Worm (Caenorhabditis elegans) whole organism, young adult: Measurements from ENCODE around the gene Y69A2AR.28.

Experiments
- F33H1.4 ChIP-seq: fragments of 200-800 bp; sonication (Bioruptor generic); IDR thresholded peaks from 2 replicates; pipeline ENCODE4 v1.3.6; 2022; ENCODE audit warnings: missing genetic modification reagents, missing genetic modification characterization, missing compliant biosample characterization
- F39B2.1 ChIP-seq: fragments of 200-800 bp; sonication (Bioruptor generic); IDR thresholded peaks from 2 replicates; pipeline ENCODE4 v1.3.6; 2022; ENCODE audit warnings: missing genetic modification reagents, missing genetic modification characterization, missing compliant biosample characterization
- F49E8.2 ChIP-seq: sonication (generic microtip); optimal IDR thresholded peaks from 3 replicates; lab custom pipeline; 2017; ENCODE audit warnings: missing genetic modification characterization, mild to moderate bottlenecking, missing compliant biosample characterization, antibody characterized with exemption, moderate library complexity; ENCODE audit not compliant: insufficient read depth
- T07F8.4 ChIP-seq: sonication (generic microtip); optimal IDR thresholded peaks from 2 replicates; lab custom pipeline; 2016; ENCODE audit warnings: mild to moderate bottlenecking, missing genetic modification characterization, moderate library complexity, missing compliant biosample characterization
- Y56A3A.18 ChIP-seq: fragments of 200-800 bp; sonication (Bioruptor generic); IDR thresholded peaks from 2 replicates; pipeline ENCODE4 v1.3.6; 2022; ENCODE audit warnings: missing genetic modification reagents, missing genetic modification characterization, missing compliant biosample characterization
- Y79H2A.3 ChIP-seq: fragments of 200-800 bp; sonication (Bioruptor generic); conservative IDR thresholded peaks from 2 replicates; pipeline ENCODE4 v1.3.6; 2022; ENCODE audit warnings: missing genetic modification reagents, missing genetic modification characterization, missing compliant biosample characterization
- Y95B8A.8 ChIP-seq: fragments of 200-800 bp; sonication (Bioruptor generic); IDR thresholded peaks from 2 replicates; pipeline ENCODE4 v1.3.6; 2022; ENCODE audit warnings: missing genetic modification reagents, missing genetic modification characterization, missing compliant biosample characterization
- ama-1 ChIP-seq, 3 experiments: fragments of 150-350 bp in 1 of 3; sonication (generic microtip) in 2 of 3; optimal IDR thresholded peaks; 2 replicates each; lab custom pipeline; 2014 to 2018; ENCODE audit warnings: missing biosample characterization in 2 of 3, missing genetic modification characterization in 2 of 3, missing genetic modification reagents in 2 of 3
- aptf-3 ChIP-seq: fragments of 200-800 bp; sonication (Bioruptor generic); IDR thresholded peaks from 2 replicates; pipeline ENCODE4 v1.3.6; 2022; ENCODE audit warnings: missing genetic modification characterization, missing compliant biosample characterization
- athp-1 ChIP-seq: sonication (generic microtip); optimal IDR thresholded peaks from 2 replicates; lab custom pipeline; 2017; ENCODE audit warnings: mild to moderate bottlenecking, missing genetic modification characterization, missing compliant biosample characterization
- attf-3 ChIP-seq: fragments of 200-800 bp; sonication (Bioruptor generic); conservative IDR thresholded peaks from 2 replicates; pipeline ENCODE4 v1.3.6; 2022; ENCODE audit warnings: missing genetic modification reagents, missing genetic modification characterization, missing compliant biosample characterization
- attf-5 ChIP-seq: fragments of 200-800 bp; sonication (Bioruptor generic); optimal IDR thresholded peaks from 2 replicates; lab custom pipeline; 2018; ENCODE audit warnings: mild to moderate bottlenecking, missing genetic modification characterization, missing compliant biosample characterization
- attf-6 ChIP-seq: fragments of 200-800 bp; sonication (Bioruptor generic); IDR thresholded peaks from 2 replicates; pipeline ENCODE4 v1.3.6; 2022; ENCODE audit warnings: missing genetic modification reagents, missing genetic modification characterization, missing compliant biosample characterization
- cebp-2 ChIP-seq: fragments of 200-800 bp; sonication (Bioruptor generic); IDR thresholded peaks from 2 replicates; pipeline ENCODE4 v1.3.6; 2022; ENCODE audit warnings: missing genetic modification characterization, missing compliant biosample characterization
- ceh-27 ChIP-seq: fragments of 200-800 bp; sonication (Bioruptor generic); optimal IDR thresholded peaks from 2 replicates; lab custom pipeline; 2018; ENCODE audit warnings: mild to moderate bottlenecking, missing genetic modification characterization, moderate library complexity, missing compliant biosample characterization
- ceh-40 ChIP-seq: fragments of 200-800 bp; sonication (Bioruptor generic); IDR thresholded peaks from 2 replicates; pipeline ENCODE4 v1.3.6; 2022; ENCODE audit warnings: missing genetic modification characterization, missing compliant biosample characterization
- ceh-58 ChIP-seq: fragments of 200-800 bp; sonication (Bioruptor generic); IDR thresholded peaks from 2 replicates; pipeline ENCODE4 v1.3.6; 2022; ENCODE audit warnings: missing genetic modification characterization, missing compliant biosample characterization
- ceh-79 ChIP-seq: sonication (generic microtip); optimal IDR thresholded peaks from 2 replicates; lab custom pipeline; 2017; ENCODE audit warnings: mild to moderate bottlenecking, missing genetic modification characterization, missing compliant biosample characterization
- dox-1 ChIP-seq: fragments of 200-800 bp; sonication (Bioruptor generic); IDR thresholded peaks from 2 replicates; pipeline ENCODE4 v1.3.6; 2022; ENCODE audit warnings: missing genetic modification reagents, missing genetic modification characterization, missing compliant biosample characterization
- dpff-1 ChIP-seq: sonication (generic microtip); optimal IDR thresholded peaks from 2 replicates; lab custom pipeline; 2017; ENCODE audit warnings: mild to moderate bottlenecking, missing genetic modification characterization, missing compliant biosample characterization
- efl-1 ChIP-seq: fragments of 150-350 bp; optimal IDR thresholded peaks from 2 replicates; lab custom pipeline; 2014; ENCODE audit warnings: missing biosample characterization, missing genetic modification reagents, missing genetic modification characterization
- egl-18 ChIP-seq: fragments of 200-800 bp; sonication (Bioruptor generic); IDR thresholded peaks from 2 replicates; pipeline ENCODE4 v1.3.6; 2022; ENCODE audit warnings: missing genetic modification reagents, missing genetic modification characterization, missing compliant biosample characterization
- ekl-4 ChIP-seq: fragments of 200-800 bp; sonication (Bioruptor generic); IDR thresholded peaks from 2 replicates; pipeline ENCODE4 v1.3.6; 2022; ENCODE audit warnings: missing genetic modification reagents, missing genetic modification characterization, missing compliant biosample characterization
- fkh-3 ChIP-seq: sonication (generic microtip); optimal IDR thresholded peaks from 2 replicates; lab custom pipeline; 2016; ENCODE audit warnings: mild to moderate bottlenecking, missing genetic modification characterization, missing compliant biosample characterization
- hlh-12 ChIP-seq: sonication (generic microtip); optimal IDR thresholded peaks from 2 replicates; lab custom pipeline; 2016; ENCODE audit warnings: missing genetic modification characterization, missing compliant biosample characterization
- lag-1 ChIP-seq: fragments of 200-800 bp; sonication (Bioruptor generic); IDR thresholded peaks from 2 replicates; pipeline ENCODE4 v1.3.6; 2022; ENCODE audit warnings: missing genetic modification reagents, missing genetic modification characterization, missing compliant biosample characterization
- let-607 ChIP-seq, 2 experiments: fragments of 200-800 bp in 1 of 2; sonication (Bioruptor generic) in 1 of 2; sonication (generic microtip) in 1 of 2; optimal IDR thresholded peaks; 2 replicates each; lab custom pipeline; 2016 to 2018; ENCODE audit warnings: mild to moderate bottlenecking in 2 of 2, missing compliant biosample characterization in 2 of 2, missing genetic modification characterization in 2 of 2, moderate library complexity in 2 of 2, missing genotype in 1 of 2
- lsl-1 ChIP-seq: fragments of 200-800 bp; sonication (Bioruptor generic); optimal IDR thresholded peaks from 2 replicates; lab custom pipeline; 2018; ENCODE audit warnings: mild to moderate bottlenecking, missing genetic modification characterization, moderate library complexity, missing compliant biosample characterization
- lsy-27 ChIP-seq: sonication (generic microtip); optimal IDR thresholded peaks from 2 replicates; lab custom pipeline; 2017; ENCODE audit warnings: missing genetic modification characterization, mild to moderate bottlenecking, missing compliant biosample characterization, antibody characterized with exemption, missing genotype, borderline replicate concordance; ENCODE audit not compliant: insufficient read depth
- madf-10 ChIP-seq: sonication (generic microtip); optimal IDR thresholded peaks from 2 replicates; lab custom pipeline; 2016; ENCODE audit warnings: mild to moderate bottlenecking, missing genetic modification characterization, missing compliant biosample characterization
- madf-3 ChIP-seq: fragments of 200-800 bp; sonication (Bioruptor generic); IDR thresholded peaks from 2 replicates; pipeline ENCODE4 v1.3.6; 2022; ENCODE audit warnings: missing genetic modification reagents, missing genetic modification characterization, missing compliant biosample characterization
- mcd-1 ChIP-seq: fragments of 200-800 bp; sonication (Bioruptor generic); IDR thresholded peaks from 2 replicates; pipeline ENCODE4 v1.3.6; 2022; ENCODE audit warnings: missing genetic modification reagents, missing genetic modification characterization, missing compliant biosample characterization
- mxl-1 ChIP-seq: sonication (generic microtip); optimal IDR thresholded peaks from 2 replicates; lab custom pipeline; 2016; ENCODE audit warnings: missing genetic modification characterization, missing compliant biosample characterization
- nfyb-1 ChIP-seq: fragments of 200-800 bp; sonication (Bioruptor generic); IDR thresholded peaks from 2 replicates; pipeline ENCODE4 v1.3.6; 2022; ENCODE audit warnings: missing genetic modification reagents, missing genetic modification characterization, missing compliant biosample characterization
- nhr-120 ChIP-seq: fragments of 200-800 bp; sonication (Bioruptor generic); IDR thresholded peaks from 2 replicates; pipeline ENCODE4 v1.3.6; 2022; ENCODE audit warnings: missing genetic modification characterization, missing compliant biosample characterization
- nhr-80 ChIP-seq: sonication (generic microtip); optimal IDR thresholded peaks from 2 replicates; lab custom pipeline; 2016; ENCODE audit warnings: missing genetic modification characterization, missing compliant biosample characterization
- nhr-90 ChIP-seq: sonication (generic microtip); optimal IDR thresholded peaks from 2 replicates; lab custom pipeline; 2016; ENCODE audit warnings: missing genotype, mild to moderate bottlenecking, missing genetic modification characterization, missing compliant biosample characterization
- pbrm-1 ChIP-seq: fragments of 200-800 bp; sonication (Bioruptor generic); IDR thresholded peaks from 2 replicates; pipeline ENCODE4 v1.3.6; 2022; ENCODE audit warnings: missing genetic modification reagents, missing genetic modification characterization, missing compliant biosample characterization
- pha-4 ChIP-seq: fragments of 150-350 bp; sonication (generic microtip); optimal IDR thresholded peaks from 2 replicates; lab custom pipeline; 2014; ENCODE audit warnings: missing biosample characterization, missing genetic modification reagents, missing genetic modification characterization
- repo-1 ChIP-seq: sonication (generic microtip); optimal IDR thresholded peaks from 2 replicates; lab custom pipeline; 2017; ENCODE audit warnings: mild to moderate bottlenecking, missing genetic modification characterization, missing compliant biosample characterization
- sea-2 ChIP-seq: fragments of 200-800 bp; sonication (Bioruptor generic); IDR thresholded peaks from 2 replicates; pipeline ENCODE4 v1.3.6; 2022; ENCODE audit warnings: missing genetic modification characterization, missing compliant biosample characterization
- snpc-1.3 ChIP-seq: sonication (generic microtip); optimal IDR thresholded peaks from 2 replicates; lab custom pipeline; 2017; ENCODE audit warnings: missing genetic modification characterization, mild to moderate bottlenecking, missing compliant biosample characterization, antibody characterized with exemption, moderate library complexity, missing genotype, missing genetic modification reagents; ENCODE audit not compliant: insufficient read depth
- snpc-3.4 ChIP-seq: sonication (generic microtip); optimal IDR thresholded peaks from 2 replicates; lab custom pipeline; 2017; ENCODE audit warnings: missing genetic modification characterization, mild to moderate bottlenecking, missing compliant biosample characterization, antibody characterized with exemption, moderate library complexity, missing genotype, missing genetic modification reagents
- somi-1 ChIP-seq: fragments of 200-800 bp; sonication (Bioruptor generic); optimal IDR thresholded peaks from 2 replicates; lab custom pipeline; 2018; ENCODE audit warnings: mild to moderate bottlenecking, missing genetic modification characterization, missing compliant biosample characterization
- tbp1 ChIP-seq: fragments of 200-800 bp; sonication (Bioruptor generic); optimal IDR thresholded peaks from 2 replicates; lab custom pipeline; 2018; ENCODE audit warnings: mild to moderate bottlenecking, missing genetic modification characterization, missing compliant biosample characterization
- tlf-1 ChIP-seq: fragments of 200-800 bp; sonication (Bioruptor generic); optimal IDR thresholded peaks from 2 replicates; lab custom pipeline; 2018; ENCODE audit warnings: mild to moderate bottlenecking, missing genetic modification characterization, missing compliant biosample characterization
- unc-130 ChIP-seq: sonication (generic microtip); optimal IDR thresholded peaks from 2 replicates; lab custom pipeline; 2016; ENCODE audit warnings: missing genetic modification reagents, missing genetic modification characterization, missing compliant biosample characterization
- ztf-25 ChIP-seq: fragments of 200-800 bp; sonication (Bioruptor generic); IDR thresholded peaks from 2 replicates; pipeline ENCODE4 v1.3.6; 2022; ENCODE audit warnings: missing genetic modification reagents, missing genetic modification characterization, missing compliant biosample characterization

The Y69A2AR.28 gene

ce11 chrIV:2657307-2657706 is 44.4 kb upstream of the Y69A2AR.28 start (continued):
- TF ChIP-seq mcd-1 (GFP tag; lab: Robert Waterston, UW): 0 out of 2 replicates have a peak, but pooled peaks have one; percentile 26
- TF ChIP-seq nfyb-1: peak; percentile 79
- TF ChIP-seq attf-6: no peak
- TF ChIP-seq ceh-27: peak; percentile 15
- TF ChIP-seq ztf-25: peak; percentile 92
- no peak for TF ChIP-seq nhr-80 (tag; lab: Kevin White, UChicago)
- TF ChIP-seq sea-2: no peak
- peak; percentile 37 for TF ChIP-seq repo-1 (tag; lab: Kevin White, UChicago)
- TF ChIP-seq nhr-90: peak; percentile 83
- TF ChIP-seq attf-3 (GFP tag; lab: Robert Waterston, UW): peak; percentile 36; the same call in 1 of the 2 replicates
- TF ChIP-seq tlf-1: no peak
- TF ChIP-seq dox-1 (GFP tag; lab: Robert Waterston, UW): no peak
- no peak for TF ChIP-seq Y95B8A.8
- TF ChIP-seq ceh-79: no peak
- peak; percentile 81 for TF ChIP-seq mxl-1 (tag; lab: Kevin White, UChicago)
- peak; percentile 17 for TF ChIP-seq attf-5 (GFP tag; lab: Kevin White, UChicago)
- TF ChIP-seq madf-10 (tag; lab: Kevin White, UChicago): peak; percentile 38
- TF ChIP-seq athp-1 (tag; lab: Kevin White, UChicago): peak; percentile 60
- no peak for TF ChIP-seq madf-3
- TF ChIP-seq lsy-27 (tag; lab: Kevin White, UChicago): no peak
- peak; percentile 24 for TF ChIP-seq lsl-1 (GFP tag; lab: Kevin White, UChicago)
- TF ChIP-seq pha-4 (tag; lab: Kevin White, UChicago): no peak
- TF ChIP-seq hlh-12 (tag; lab: Kevin White, UChicago): no peak
- no peak for TF ChIP-seq cebp-2 (GFP tag; lab: Robert Waterston, UW)
- 0 out of 2 replicates have a peak, but pooled peaks have one; percentile 11 for TF ChIP-seq Y79H2A.3 (GFP tag; lab: Robert Waterston, UW)
- TF ChIP-seq snpc-3.4 (tag; lab: Kevin White, UChicago): peak; percentile 13
- TF ChIP-seq efl-1 (GFP tag; lab: Kevin White, UChicago): no peak
- no peak for TF ChIP-seq somi-1
- TF ChIP-seq tbp1 (GFP tag; lab: Kevin White, UChicago): peak; percentile 97
- TF ChIP-seq let-607 (tag; optimal IDR thresholded peaks at IDR 0.05; lab: Kevin White, UChicago): peak in 1 of 2 experiments; percentile 32
- peak; percentile 47 for TF ChIP-seq F49E8.2 (tag; lab: Kevin White, UChicago)
- TF ChIP-seq snpc-1.3 (tag; lab: Kevin White, UChicago): peak; percentile 65
- 0 out of 2 replicates have a peak, but pooled peaks have one; percentile 37 for TF ChIP-seq aptf-3
- TF ChIP-seq T07F8.4 (tag; lab: Kevin White, UChicago): peak; percentile 61
- no peak for TF ChIP-seq lag-1 (GFP tag; lab: Robert Waterston, UW)
- peak; percentile 36; the same call in 1 of the 2 replicates for TF ChIP-seq F33H1.4 (GFP tag; lab: Robert Waterston, UW)
- TF ChIP-seq egl-18 (GFP tag; lab: Robert Waterston, UW): no peak
- no peak for TF ChIP-seq ama-1 (optimal IDR thresholded peaks at IDR 0.05; lab: Kevin White, UChicago)
- TF ChIP-seq ama-1 (GFP tag; optimal IDR thresholded peaks at IDR 0.05; lab: Kevin White, UChicago): peak in 1 of 2 experiments; percentile 49
- TF ChIP-seq ekl-4 (GFP tag; lab: Robert Waterston, UW): no peak
- no peak for TF ChIP-seq unc-130
- 0 out of 2 replicates have a peak, but pooled peaks have one; percentile 30 for TF ChIP-seq ceh-40 (GFP tag; lab: Robert Waterston, UW)
- 0 out of 2 replicates have a peak, but pooled peaks have one; percentile 83 for TF ChIP-seq ceh-58 (GFP tag; lab: Robert Waterston, UW)
- TF ChIP-seq Y56A3A.18 (GFP tag; lab: Robert Waterston, UW): no peak
- TF ChIP-seq F39B2.1 (GFP tag; lab: Robert Waterston, UW): no peak
- peak; percentile 9 for TF ChIP-seq fkh-3 (tag; lab: Kevin White, UChicago)
- TF ChIP-seq dpff-1 (tag; lab: Kevin White, UChicago): no peak
- 0 out of 2 replicates have a peak, but pooled peaks have one; percentile 43 for TF ChIP-seq pbrm-1 (GFP tag; lab: Robert Waterston, UW)
- no peak for TF ChIP-seq nhr-120
